Worm (Caenorhabditis elegans) whole organism, late embryonic: Measurements from ENCODE around the gene F54B3.2.

ENCODE experiments used
- C08G9.2 ChIP-seq: sonication (generic microtip); optimal IDR thresholded peaks from 2 replicates; lab custom pipeline; 2016; ENCODE audit warnings: mild to moderate bottlenecking, missing genetic modification characterization, moderate library complexity, missing compliant biosample characterization
- C38D4.7 ChIP-seq: fragments of 200-800 bp; sonication (Bioruptor generic); optimal IDR thresholded peaks from 2 replicates; lab custom pipeline; 2018; ENCODE audit warnings: mild to moderate bottlenecking, missing genetic modification characterization, moderate library complexity, missing compliant biosample characterization
- F13H6.1 ChIP-seq: sonication (generic microtip); optimal IDR thresholded peaks from 2 replicates; lab custom pipeline; 2016; ENCODE audit warnings: missing genetic modification characterization, missing compliant biosample characterization
- K02D7.2 ChIP-seq: sonication (generic microtip); optimal IDR thresholded peaks from 2 replicates; lab custom pipeline; 2017; ENCODE audit warnings: mild to moderate bottlenecking, missing genetic modification characterization, missing compliant biosample characterization
- T23F11.4 ChIP-seq: fragments of 200-800 bp; sonication (Bioruptor generic); optimal IDR thresholded peaks from 2 replicates; lab custom pipeline; 2018; ENCODE audit warnings: mild to moderate bottlenecking, missing genetic modification characterization, missing compliant biosample characterization
- Y22D7AL.16 ChIP-seq: sonication (generic microtip); optimal IDR thresholded peaks from 2 replicates; lab custom pipeline; 2016; ENCODE audit warnings: missing genetic modification characterization, missing compliant biosample characterization
- ama-1 ChIP-seq: fragments of 150-350 bp; optimal IDR thresholded peaks from 2 replicates; lab custom pipeline; 2014
- ceh-14 ChIP-seq: sonication (generic microtip); optimal IDR thresholded peaks from 2 replicates; lab custom pipeline; 2016; ENCODE audit warnings: missing genotype, missing genetic modification characterization, missing compliant biosample characterization
- ceh-18 ChIP-seq: sonication (generic microtip); optimal IDR thresholded peaks from 2 replicates; lab custom pipeline; 2016; ENCODE audit warnings: missing genetic modification characterization, missing compliant biosample characterization
- ceh-2 ChIP-seq: sonication (generic microtip); optimal IDR thresholded peaks from 2 replicates; lab custom pipeline; 2016; ENCODE audit warnings: missing genotype, missing genetic modification characterization, missing compliant biosample characterization
- ceh-22 ChIP-seq: sonication (generic microtip); optimal IDR thresholded peaks from 2 replicates; lab custom pipeline; 2017; ENCODE audit warnings: missing biosample characterization, missing genetic modification characterization
- ceh-24 ChIP-seq: sonication (generic microtip); optimal IDR thresholded peaks from 2 replicates; lab custom pipeline; 2016; ENCODE audit warnings: mild to moderate bottlenecking, missing genetic modification characterization, missing compliant biosample characterization
- ceh-30 ChIP-seq: fragments of 150-350 bp; optimal IDR thresholded peaks from 2 replicates; lab custom pipeline; 2014; ENCODE audit warnings: missing biosample characterization, missing genetic modification characterization
- ceh-31 ChIP-seq: sonication (generic microtip); optimal IDR thresholded peaks from 2 replicates; lab custom pipeline; 2016; ENCODE audit warnings: missing genetic modification characterization, missing compliant biosample characterization
- ceh-34 ChIP-seq: sonication (generic microtip); optimal IDR thresholded peaks from 2 replicates; lab custom pipeline; 2016; ENCODE audit warnings: mild to moderate bottlenecking, missing genetic modification characterization, missing compliant biosample characterization
- ceh-48 ChIP-seq: sonication (generic microtip); optimal IDR thresholded peaks from 2 replicates; lab custom pipeline; 2016; ENCODE audit warnings: missing genetic modification characterization, inconsistent platforms, missing compliant biosample characterization
- ceh-6 ChIP-seq: fragments of 200-800 bp; sonication (Bioruptor generic); optimal IDR thresholded peaks from 2 replicates; lab custom pipeline; 2018; ENCODE audit warnings: mild to moderate bottlenecking, missing genetic modification characterization, missing compliant biosample characterization
- ceh-9 ChIP-seq: sonication (generic microtip); optimal IDR thresholded peaks from 2 replicates; lab custom pipeline; 2016; ENCODE audit warnings: mild to moderate bottlenecking, missing genetic modification characterization, inconsistent platforms, missing compliant biosample characterization
- che-1 ChIP-seq: sonication (generic microtip); optimal IDR thresholded peaks from 2 replicates; lab custom pipeline; 2016; ENCODE audit warnings: mild to moderate bottlenecking, missing genetic modification characterization, missing compliant biosample characterization
- elt-2 ChIP-seq: sonication (generic microtip); optimal IDR thresholded peaks from 2 replicates; lab custom pipeline; 2016; ENCODE audit warnings: missing genetic modification reagents, missing genetic modification characterization, missing compliant biosample characterization
- ets-4 ChIP-seq: sonication (generic microtip); optimal IDR thresholded peaks from 2 replicates; lab custom pipeline; 2016; ENCODE audit warnings: missing genetic modification characterization, missing compliant biosample characterization
- fax-1 ChIP-seq: sonication (generic microtip); optimal IDR thresholded peaks from 2 replicates; lab custom pipeline; 2016; ENCODE audit warnings: missing genotype, missing genetic modification characterization, missing compliant biosample characterization
- fkh-10 ChIP-seq: fragments of 150-350 bp; optimal IDR thresholded peaks from 2 replicates; lab custom pipeline; 2014; ENCODE audit warnings: missing biosample characterization, missing genetic modification reagents, missing genetic modification characterization
- gmeb-2 ChIP-seq: sonication (generic microtip); optimal IDR thresholded peaks from 2 replicates; lab custom pipeline; 2016; ENCODE audit warnings: missing genetic modification characterization, inconsistent platforms, missing compliant biosample characterization
- hlh-13 ChIP-seq: fragments of 200-800 bp; sonication (Bioruptor generic); optimal IDR thresholded peaks from 2 replicates; lab custom pipeline; 2018; ENCODE audit warnings: mild to moderate bottlenecking, missing genetic modification characterization, missing compliant biosample characterization
- hlh-15 ChIP-seq: sonication (generic microtip); optimal IDR thresholded peaks from 2 replicates; lab custom pipeline; 2016; ENCODE audit warnings: missing genetic modification characterization, missing compliant biosample characterization
- hlh-6 ChIP-seq: sonication (generic microtip); optimal IDR thresholded peaks from 2 replicates; lab custom pipeline; 2016; ENCODE audit warnings: missing genotype, missing genetic modification characterization, missing compliant biosample characterization
- hlh-8 ChIP-seq: sonication (generic microtip); optimal IDR thresholded peaks from 2 replicates; lab custom pipeline; 2016; ENCODE audit warnings: missing genotype, missing genetic modification characterization, missing compliant biosample characterization
- lin-11 ChIP-seq: fragments of 200-800 bp; sonication (Bioruptor generic); optimal IDR thresholded peaks from 2 replicates; lab custom pipeline; 2018; ENCODE audit warnings: mild to moderate bottlenecking, missing genetic modification characterization, missing compliant biosample characterization
- madf-2 ChIP-seq: sonication (generic microtip); optimal IDR thresholded peaks from 2 replicates; lab custom pipeline; 2017; ENCODE audit warnings: missing genetic modification characterization, missing compliant biosample characterization
- mec-3 ChIP-seq: sonication (generic microtip); optimal IDR thresholded peaks from 2 replicates; lab custom pipeline; 2016; ENCODE audit warnings: borderline replicate concordance, missing genetic modification characterization, missing compliant biosample characterization
- nfya-1 ChIP-seq: sonication (generic microtip); optimal IDR thresholded peaks from 2 replicates; lab custom pipeline; 2017; ENCODE audit warnings: missing genetic modification characterization, mild to moderate bottlenecking, missing compliant biosample characterization, antibody characterized with exemption, moderate library complexity
- nhr-232 ChIP-seq: sonication (generic microtip); optimal IDR thresholded peaks from 2 replicates; lab custom pipeline; 2016; ENCODE audit warnings: missing genetic modification characterization, missing compliant biosample characterization
- pag-3 ChIP-seq: sonication (generic microtip); optimal IDR thresholded peaks from 2 replicates; lab custom pipeline; 2016; ENCODE audit warnings: missing compliant biosample characterization, missing genetic modification characterization, borderline replicate concordance
- pat-9 ChIP-seq: fragments of 200-800 bp; sonication (Bioruptor generic); optimal IDR thresholded peaks from 2 replicates; lab custom pipeline; 2018; ENCODE audit warnings: mild to moderate bottlenecking, missing genetic modification characterization, moderate library complexity, missing compliant biosample characterization
- pax-1 ChIP-seq: fragments of 150-350 bp; optimal IDR thresholded peaks from 2 replicates; lab custom pipeline; 2014; ENCODE audit warnings: missing biosample characterization, missing genetic modification characterization
- pha-2 ChIP-seq: sonication (generic microtip); optimal IDR thresholded peaks from 2 replicates; lab custom pipeline; 2017; ENCODE audit warnings: mild to moderate bottlenecking, missing genetic modification characterization, missing compliant biosample characterization
- pqm-1 ChIP-seq: sonication (generic microtip); optimal IDR thresholded peaks from 2 replicates; lab custom pipeline; 2016; ENCODE audit warnings: missing genetic modification characterization, missing compliant biosample characterization
- pros-1 ChIP-seq: fragments of 150-350 bp; optimal IDR thresholded peaks from 2 replicates; lab custom pipeline; 2014; ENCODE audit warnings: missing biosample characterization, missing genetic modification reagents, missing genetic modification characterization
- ref-2 ChIP-seq: sonication (generic microtip); optimal IDR thresholded peaks from 2 replicates; lab custom pipeline; 2016; ENCODE audit warnings: missing genetic modification characterization, missing compliant biosample characterization
- rnt-1 ChIP-seq: sonication (generic microtip); optimal IDR thresholded peaks from 2 replicates; lab custom pipeline; 2016; ENCODE audit warnings: missing genetic modification characterization, missing compliant biosample characterization
- sdc-2 ChIP-seq: sonication (generic microtip); optimal IDR thresholded peaks from 2 replicates; lab custom pipeline; 2016; ENCODE audit warnings: missing genotype, missing genetic modification characterization, missing compliant biosample characterization
- sox-4 ChIP-seq: sonication (generic microtip); optimal IDR thresholded peaks from 2 replicates; lab custom pipeline; 2017; ENCODE audit warnings: mild to moderate bottlenecking, missing genetic modification characterization, inconsistent platforms, missing compliant biosample characterization
- tbx-2 ChIP-seq: sonication (generic microtip); optimal IDR thresholded peaks from 2 replicates; lab custom pipeline; 2016; ENCODE audit warnings: missing genetic modification characterization, missing compliant biosample characterization
- unc-3 ChIP-seq, 2 experiments: fragments of 200-800 bp in 1 of 2; sonication (Bioruptor generic) in 1 of 2; sonication (generic microtip) in 1 of 2; conservative IDR thresholded peaks in 1 of 2; optimal IDR thresholded peaks in 1 of 2; 2 replicates each; pipeline versions ENCODE4 v1.3.6 to Lab custom; 2016 to 2022; ENCODE audit warnings: missing compliant biosample characterization in 2 of 2, missing genetic modification characterization in 2 of 2, missing genetic modification reagents in 1 of 2
- unc-42 ChIP-seq: sonication (generic microtip); optimal IDR thresholded peaks from 2 replicates; lab custom pipeline; 2016; ENCODE audit warnings: missing genotype, missing genetic modification characterization, missing compliant biosample characterization
- unc-86 ChIP-seq: sonication (generic microtip); optimal IDR thresholded peaks from 2 replicates; lab custom pipeline; 2016; ENCODE audit warnings: missing genetic modification characterization, missing compliant biosample characterization
- ztf-16 ChIP-seq: sonication (generic microtip); optimal IDR thresholded peaks from 2 replicates; lab custom pipeline; 2017; ENCODE audit warnings: missing genetic modification characterization, missing compliant biosample characterization

The F54B3.2 gene

ce11 chrII:10300954-10301353 lies 31.0 kb upstream of the F54B3.2 start, which contains the start of gene mdt-22:
Gene mdt-22, plus strand, starts transcription at chrII:10301216.
- TF ChIP-seq Y22D7AL.16 (tag; lab: Kevin White, UChicago) = no peak
- no peak for TF ChIP-seq nhr-232 (tag; lab: Kevin White, UChicago)
- TF ChIP-seq ceh-24 (tag; lab: Kevin White, UChicago) = peak; percentile 9
- TF ChIP-seq ets-4 (tag; lab: Kevin White, UChicago) = peak; percentile 13
- TF ChIP-seq mec-3 (tag; lab: Kevin White, UChicago) = no peak
- peak; percentile 22 for TF ChIP-seq elt-2
- TF ChIP-seq T23F11.4 (GFP tag; lab: Kevin White, UChicago) = no peak
- peak; percentile 34 for TF ChIP-seq ceh-30 (tag; lab: Kevin White, UChicago)
- TF ChIP-seq unc-3 (GFP tag; conservative IDR thresholded peaks at IDR 0.05; lab: Robert Waterston, UW) = no peak; the same call in 1 of the 2 replicates
- no peak for TF ChIP-seq unc-3 (tag; optimal IDR thresholded peaks at IDR 0.05; lab: Kevin White, UChicago)
- peak; percentile 38 for TF ChIP-seq C08G9.2 (tag; lab: Kevin White, UChicago)
- no peak for TF ChIP-seq fkh-10 (GFP tag; lab: Kevin White, UChicago)
- peak; percentile 35 for TF ChIP-seq ceh-34 (tag; lab: Kevin White, UChicago)
- peak; percentile 45 for TF ChIP-seq ceh-18
- TF ChIP-seq hlh-6 = no peak
- no peak for TF ChIP-seq pax-1 (tag; lab: Kevin White, UChicago)
- TF ChIP-seq pha-2 (tag; lab: Kevin White, UChicago) = peak; percentile 13
- TF ChIP-seq tbx-2 (tag; lab: Kevin White, UChicago) = peak; percentile 62
- no peak for TF ChIP-seq lin-11
- TF ChIP-seq pat-9 = peak; percentile 45
- peak; percentile 3 for TF ChIP-seq sox-4 (tag; lab: Kevin White, UChicago)
- TF ChIP-seq unc-42 (tag; lab: Kevin White, UChicago) = peak; percentile 83
- TF ChIP-seq ama-1 (lab: Kevin White, UChicago) = no peak
- TF ChIP-seq ztf-16 (tag; lab: Kevin White, UChicago) = no peak
- TF ChIP-seq ceh-31 (tag; lab: Kevin White, UChicago) = peak; percentile 10
- TF ChIP-seq ceh-6 = no peak
- TF ChIP-seq pros-1 (tag; lab: Kevin White, UChicago) = no peak
- TF ChIP-seq nfya-1 (tag; lab: Kevin White, UChicago) = peak; percentile 76
- TF ChIP-seq madf-2 (tag; lab: Kevin White, UChicago) = no peak
- TF ChIP-seq ceh-48 = peak; percentile 7
- TF ChIP-seq pag-3 (tag; lab: Kevin White, UChicago) = no peak
- no peak for TF ChIP-seq sdc-2
- no peak for TF ChIP-seq ceh-9
- TF ChIP-seq hlh-8 = no peak
- TF ChIP-seq ref-2 = peak; percentile 51
- no peak for TF ChIP-seq che-1 (tag; lab: Kevin White, UChicago)
- TF ChIP-seq ceh-22 (tag; lab: Kevin White, UChicago) = no peak
- TF ChIP-seq pqm-1 (tag; lab: Kevin White, UChicago) = no peak
- no peak for TF ChIP-seq rnt-1 (tag; lab: Kevin White, UChicago)
- TF ChIP-seq gmeb-2 (tag; lab: Kevin White, UChicago) = no peak
- no peak for TF ChIP-seq F13H6.1 (tag; lab: Kevin White, UChicago)
- TF ChIP-seq unc-86 (tag; lab: Kevin White, UChicago) = no peak
- TF ChIP-seq C38D4.7 = no peak
- TF ChIP-seq fax-1 = no peak
- TF ChIP-seq K02D7.2 (tag; lab: Kevin White, UChicago) = no peak
- no peak for TF ChIP-seq hlh-13 (GFP tag; lab: Kevin White, UChicago)
- peak; percentile 64 for TF ChIP-seq ceh-14
- TF ChIP-seq hlh-15 (tag; lab: Kevin White, UChicago) = no peak
- TF ChIP-seq ceh-2 (tag; lab: Kevin White, UChicago) = peak; percentile 4
